Worm (Caenorhabditis elegans): ENCODE measurements around the gene fbxa-170.

- no peak for TF ChIP-seq tbx-37 (GFP tag; conservative IDR thresholded peaks at IDR 0.05)
- no peak for TF ChIP-seq B0310.2 (tag; optimal IDR thresholded peaks at IDR 0.05)
- TF ChIP-seq hmg-4 (GFP tag; optimal IDR thresholded peaks at IDR 0.05): no peak
- no peak for TF ChIP-seq ceh-36 (tag; optimal IDR thresholded peaks at IDR 0.05)
Observed at ce11 chrX:1682558-1682957, 4.6 kb upstream of the fbxa-170 start, which contains the start of gene meg-4.
